Worm (Caenorhabditis elegans) whole organism, L3 larva: ENCODE measurements around the gene Y51B9A.6.
A peak's percentile ranks its signal among the peaks of the same experiment; 100 is the strongest.

Experiments
- R02D3.7 ChIP-seq: fragments of 150-350 bp; optimal IDR thresholded peaks from 2 replicates; lab custom pipeline; 2014; ENCODE audit warnings: missing biosample characterization, missing genetic modification characterization
- ZK546.5 ChIP-seq: sonication (generic microtip); optimal IDR thresholded peaks from 2 replicates; lab custom pipeline; 2017; ENCODE audit warnings: missing biosample characterization, missing genetic modification characterization
- aly-2 ChIP-seq: fragments of 150-350 bp; optimal IDR thresholded peaks from 2 replicates; lab custom pipeline; 2014; ENCODE audit warnings: missing biosample characterization, missing genetic modification characterization
- ceh-16 ChIP-seq: sonication (generic microtip); optimal IDR thresholded peaks from 2 replicates; lab custom pipeline; 2017; ENCODE audit warnings: missing biosample characterization, missing genetic modification characterization
- ceh-28 ChIP-seq: fragments of 150-350 bp; optimal IDR thresholded peaks from 2 replicates; lab custom pipeline; 2014; ENCODE audit warnings: missing biosample characterization, missing genetic modification reagents, missing genetic modification characterization
- ceh-82 ChIP-seq: fragments of 150-350 bp; optimal IDR thresholded peaks from 2 replicates; lab custom pipeline; 2014; ENCODE audit warnings: missing biosample characterization, missing genetic modification characterization
- daf-12 ChIP-seq: fragments of 150-350 bp; optimal IDR thresholded peaks from 2 replicates; lab custom pipeline; 2014; ENCODE audit warnings: missing biosample characterization, missing genetic modification reagents, missing genetic modification characterization
- egl-27 ChIP-seq: sonication (generic microtip); optimal IDR thresholded peaks from 4 replicates; lab custom pipeline; 2017; ENCODE audit warnings: missing biosample characterization, missing genetic modification reagents, missing genetic modification characterization
- egl-5 ChIP-seq: fragments of 150-350 bp; optimal IDR thresholded peaks from 2 replicates; lab custom pipeline; 2017; ENCODE audit warnings: missing biosample characterization, missing genetic modification reagents, missing genetic modification characterization, inconsistent platforms
- elt-2 ChIP-seq: sonication (generic microtip); optimal IDR thresholded peaks from 2 replicates; lab custom pipeline; 2016; ENCODE audit warnings: missing genetic modification reagents, mild to moderate bottlenecking, missing genetic modification characterization, missing compliant biosample characterization
- eor-1 ChIP-seq, 2 experiments: fragments of 150-350 bp; optimal IDR thresholded peaks; 2 replicates each; lab custom pipeline; 2014 to 2018; ENCODE audit warnings: missing biosample characterization in 2 of 2, missing genetic modification characterization in 2 of 2
- fkh-10 ChIP-seq: sonication (generic microtip); optimal IDR thresholded peaks from 2 replicates; lab custom pipeline; 2017; ENCODE audit warnings: missing biosample characterization, missing genetic modification reagents, missing genetic modification characterization
- fos-1 ChIP-seq: fragments of 150-350 bp; optimal IDR thresholded peaks from 2 replicates; lab custom pipeline; 2014; ENCODE audit warnings: missing biosample characterization, missing genetic modification characterization
- hmg-11 ChIP-seq: sonication (generic microtip); optimal IDR thresholded peaks from 2 replicates; lab custom pipeline; 2016; ENCODE audit warnings: missing genetic modification characterization, missing compliant biosample characterization
- jun-1 ChIP-seq: fragments of 150-350 bp; optimal IDR thresholded peaks from 2 replicates; lab custom pipeline; 2014; ENCODE audit warnings: missing biosample characterization, missing genetic modification reagents, missing genetic modification characterization
- lin-15B ChIP-seq: fragments of 150-350 bp; optimal IDR thresholded peaks from 2 replicates; lab custom pipeline; 2014; ENCODE audit warnings: missing biosample characterization, missing genetic modification characterization
- lsy-12 ChIP-seq: sonication (generic microtip); optimal IDR thresholded peaks from 2 replicates; lab custom pipeline; 2016; ENCODE audit warnings: mild to moderate bottlenecking, missing genetic modification characterization, missing compliant biosample characterization
- nfya-1 ChIP-seq: sonication (generic microtip); optimal IDR thresholded peaks from 2 replicates; lab custom pipeline; 2017; ENCODE audit warnings: missing genetic modification characterization, mild to moderate bottlenecking, missing compliant biosample characterization, antibody characterized with exemption, moderate library complexity; ENCODE audit not compliant: insufficient read depth
- nhr-11 ChIP-seq: fragments of 150-350 bp; optimal IDR thresholded peaks from 2 replicates; lab custom pipeline; 2014; ENCODE audit warnings: missing biosample characterization, missing genetic modification characterization
- nhr-12 ChIP-seq: fragments of 150-350 bp; optimal IDR thresholded peaks from 2 replicates; lab custom pipeline; 2014; ENCODE audit warnings: missing biosample characterization, missing genetic modification characterization
- nhr-237 ChIP-seq: fragments of 150-350 bp; optimal IDR thresholded peaks from 2 replicates; lab custom pipeline; 2014; ENCODE audit warnings: missing biosample characterization, missing genetic modification characterization
- nhr-25 ChIP-seq: sonication (generic microtip); optimal IDR thresholded peaks from 2 replicates; lab custom pipeline; 2017; ENCODE audit warnings: missing biosample characterization, missing genetic modification characterization
- nhr-28 ChIP-seq: fragments of 150-350 bp; optimal IDR thresholded peaks from 2 replicates; lab custom pipeline; 2014; ENCODE audit warnings: missing biosample characterization, missing genetic modification characterization
- nhr-43 ChIP-seq: sonication (generic microtip); optimal IDR thresholded peaks from 2 replicates; lab custom pipeline; 2016; ENCODE audit warnings: mild to moderate bottlenecking, missing genetic modification characterization, missing compliant biosample characterization; ENCODE audit not compliant: poor library complexity, severe bottlenecking
- nhr-76 ChIP-seq: fragments of 150-350 bp; sonication (generic microtip); optimal IDR thresholded peaks from 5 replicates; lab custom pipeline; 2014; ENCODE audit warnings: missing biosample characterization, missing genetic modification characterization
- pha-4 ChIP-seq: fragments of 150-350 bp; optimal IDR thresholded peaks from 2 replicates; lab custom pipeline; 2014; ENCODE audit warnings: missing biosample characterization, missing genetic modification reagents, missing genetic modification characterization
- sea-2 ChIP-seq: fragments of 150-350 bp; sonication (generic microtip); optimal IDR thresholded peaks from 4 replicates; lab custom pipeline; 2014; ENCODE audit warnings: missing biosample characterization, missing genetic modification reagents, missing genetic modification characterization
- tbx-2 ChIP-seq: sonication (generic microtip); optimal IDR thresholded peaks from 2 replicates; lab custom pipeline; 2016; ENCODE audit warnings: mild to moderate bottlenecking, missing genetic modification characterization, missing compliant biosample characterization
- unc-62 ChIP-seq: fragments of 150-350 bp; sonication (generic microtip); optimal IDR thresholded peaks from 4 replicates; lab custom pipeline; 2014; ENCODE audit warnings: missing biosample characterization, missing genetic modification reagents, missing genetic modification characterization

Gene Y51B9A.6

ce11 chrII:9352669-9353068 is 50.3 kb downstream of the Y51B9A.6 start, which contains the start of the genes sdhb-1 and cup-15:
TSS of gene sdhb-1 (minus strand) at chrII:9352731.
TSS of gene cup-15 (plus strand) at chrII:9353000.
- TF ChIP-seq nhr-43 (tag; lab: Kevin White, UChicago) (no peak), hmg-11 (tag; lab: Kevin White, UChicago) (peak; percentile 24), R02D3.7 (tag; lab: Kevin White, UChicago) (peak; percentile 75), egl-5 (tag; lab: Kevin White, UChicago) (no peak), ZK546.5 (tag; lab: Kevin White, UChicago) (no peak), nhr-237 (tag; lab: Kevin White, UChicago) (no peak), nhr-12 (tag; lab: Kevin White, UChicago) (no peak), lsy-12 (tag; lab: Kevin White, UChicago) (no peak), sea-2 (GFP tag; lab: Kevin White, UChicago) (no peak), nhr-28 (tag; lab: Kevin White, UChicago) (no peak), tbx-2 (no peak), nhr-76 (tag; lab: Kevin White, UChicago) (no peak), fkh-10 (GFP tag; lab: Kevin White, UChicago) (no peak), unc-62 (no peak), nhr-11 (tag; lab: Kevin White, UChicago) (no peak), ceh-16 (tag; lab: Kevin White, UChicago) (no peak), elt-2 (tag; lab: Kevin White, UChicago) (peak; percentile 9), ceh-82 (tag; lab: Kevin White, UChicago) (no peak), aly-2 (no peak), lin-15B (tag; lab: Kevin White, UChicago) (no peak), fos-1 (tag; lab: Kevin White, UChicago) (no peak), nhr-25 (no peak), eor-1 (tag; optimal IDR thresholded peaks at IDR 0.05; lab: Kevin White, UChicago) (no peak), ceh-28 (tag; lab: Kevin White, UChicago) (no peak), pha-4 (tag; lab: Kevin White, UChicago) (peak; percentile 79), egl-27 (tag; lab: Kevin White, UChicago) (no peak), jun-1 (tag; lab: Kevin White, UChicago) (no peak), nfya-1 (peak; percentile 3), daf-12 (tag; lab: Kevin White, UChicago) (no peak)
- TF ChIP-seq, all 47 proteins: peak for 5
